Worm (Caenorhabditis elegans) whole organism, L3 larva: ENCODE data around the gene sto-3.

ENCODE experiments used
- ceh-82 ChIP-seq: fragments of 150-350 bp; optimal IDR thresholded peaks from 2 replicates; lab custom pipeline; 2014; ENCODE audit warnings: missing biosample characterization, missing genetic modification characterization
- egl-27 ChIP-seq: sonication (generic microtip); optimal IDR thresholded peaks from 4 replicates; lab custom pipeline; 2017; ENCODE audit warnings: missing biosample characterization, missing genetic modification reagents, missing genetic modification characterization
- lin-15B ChIP-seq: fragments of 150-350 bp; optimal IDR thresholded peaks from 2 replicates; lab custom pipeline; 2014; ENCODE audit warnings: missing biosample characterization, missing genetic modification characterization
- mdl-1 ChIP-seq: fragments of 150-350 bp; optimal IDR thresholded peaks from 2 replicates; lab custom pipeline; 2014; ENCODE audit warnings: missing biosample characterization, missing genetic modification characterization
- nhr-237 ChIP-seq: fragments of 150-350 bp; optimal IDR thresholded peaks from 2 replicates; lab custom pipeline; 2014; ENCODE audit warnings: missing biosample characterization, missing genetic modification characterization
- unc-62 ChIP-seq: fragments of 150-350 bp; sonication (generic microtip); optimal IDR thresholded peaks from 4 replicates; lab custom pipeline; 2014; ENCODE audit warnings: missing biosample characterization, missing genetic modification reagents, missing genetic modification characterization

- TF ChIP-seq egl-27 (tag; lab: Kevin White, UChicago), result no peak
- no peak for TF ChIP-seq nhr-237 (tag; lab: Kevin White, UChicago)
- TF ChIP-seq ceh-82 (tag; lab: Kevin White, UChicago), result no peak
- TF ChIP-seq lin-15B, result no peak
- no peak for TF ChIP-seq mdl-1
- no peak for TF ChIP-seq unc-62 (GFP tag; lab: Kevin White, UChicago)
These were observed 17.1 kb upstream of the sto-3 start for ce11 chrX:11638987-11639386.
